Fruit fly (Drosophila melanogaster) whole organism, adult: ENCODE results near the gene CG34332.
"Not testable (repeated sequence)": the region's sequence is repeated elsewhere in the genome, so short reads cannot be mapped to it uniquely, and the experiment has no call there.

Experiments used
- CG12768 ChIP-seq: fragments of 200-800 bp; sonication (Bioruptor generic); optimal IDR thresholded peaks from 2 replicates; lab custom pipeline; 2017; ENCODE audit warnings: missing biosample characterization, missing genetic modification characterization, mild to moderate bottlenecking, moderate library complexity, missing genetic modification reagents
- Mnt ChIP-seq: fragments of 200-800 bp; sonication (Bioruptor generic); optimal IDR thresholded peaks from 2 replicates; lab custom pipeline; 2016; ENCODE audit warnings: missing biosample characterization, mild to moderate bottlenecking, missing genetic modification characterization
- cnc ChIP-seq, 2 experiments: fragments of >200 bp; optimal IDR thresholded peaks; 2 replicates each; lab custom pipeline; 2017
- toe ChIP-seq: fragments of 200-800 bp; sonication (Bioruptor generic); optimal IDR thresholded peaks from 2 replicates; lab custom pipeline; 2016; ENCODE audit warnings: missing biosample characterization, missing genetic modification characterization

- TF ChIP-seq CG12768 (GFP tag; lab: Kevin White, UChicago); toe (GFP tag; lab: Kevin White, UChicago); cnc (optimal IDR thresholded peaks at IDR 0.05; lab: Kevin White, UChicago); Mnt (GFP tag; lab: Kevin White, UChicago): not testable (repeated sequence)
Measured at dm6 chrX:20143088-20143487, 2.3 kb downstream of the CG34332 start, which contains the start of gene Or19a.
